Fruit fly (Drosophila melanogaster): ENCODE results near the gene CG13031.

DNA sequence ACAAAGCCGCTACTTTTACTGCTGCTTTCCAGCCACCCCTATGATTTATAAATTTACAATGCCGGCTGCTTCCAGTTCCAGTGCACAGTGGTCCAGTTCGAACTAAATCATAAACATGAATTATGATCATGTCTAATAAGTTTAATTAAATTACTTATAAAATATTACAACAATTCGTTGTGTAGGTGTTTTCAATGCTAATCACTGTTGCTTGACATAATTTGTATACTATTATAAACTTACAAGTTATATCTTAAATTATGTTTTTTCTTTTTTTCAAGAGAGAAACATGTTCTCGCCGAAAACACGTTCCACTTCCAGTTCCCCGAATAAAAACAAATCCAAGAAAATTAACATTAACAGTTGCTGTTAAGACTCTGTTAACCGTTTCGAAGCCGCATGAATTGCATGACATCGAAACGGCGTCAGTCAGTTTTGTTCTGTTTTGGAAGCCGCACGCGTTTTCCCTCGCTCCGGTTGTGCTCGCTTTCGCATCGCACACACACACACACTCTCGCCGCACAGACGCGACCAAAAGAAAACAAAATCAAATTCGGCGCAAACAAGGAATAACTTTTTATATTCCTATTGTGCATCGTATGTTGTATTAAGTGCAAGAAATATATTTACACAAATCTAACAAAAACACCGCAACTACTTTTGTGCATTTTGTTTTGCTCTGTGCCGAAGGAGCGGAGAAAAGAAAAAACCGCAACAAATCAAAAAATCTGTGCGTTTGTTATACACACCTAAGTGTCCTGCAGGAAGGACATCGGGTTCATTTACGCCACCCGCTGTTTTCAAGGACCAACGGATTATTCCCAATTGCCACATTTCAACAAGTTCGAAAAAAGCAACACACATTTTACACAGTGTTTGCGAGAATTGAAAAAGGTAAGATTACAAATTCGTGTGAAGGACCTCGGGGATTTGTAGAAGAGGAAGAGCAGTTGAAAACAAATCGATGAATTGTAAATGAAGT lies 41.3 kb downstream of the CG13031 start, which contains the start of gene Nrt:
- TF ChIP-seq insv (optimal IDR thresholded peaks at IDR 0.05) (no peak), Sin3A (optimal IDR thresholded peaks at IDR 0.05) (no peak), h (optimal IDR thresholded peaks at IDR 0.05) (no peak), psq (optimal IDR thresholded peaks at IDR 0.05) (no peak), ttk (optimal IDR thresholded peaks at IDR 0.05) (no peak)

Measured in Kc167 (cell line).